Worm (Caenorhabditis elegans) whole organism, midembryonic: ENCODE results near the gene micu-1.

Experiments
- T22C8.4 ChIP-seq: fragments of 200-800 bp; sonication (Bioruptor generic); IDR thresholded peaks from 2 replicates; pipeline ENCODE4 v1.3.6; 2022; ENCODE audit warnings: missing genetic modification characterization, missing compliant biosample characterization
- cog-1 ChIP-seq: sonication (generic microtip); optimal IDR thresholded peaks from 2 replicates; lab custom pipeline; 2016; ENCODE audit warnings: missing genetic modification characterization, missing compliant biosample characterization
- flt-1 ChIP-seq: fragments of 200-800 bp; sonication (Bioruptor generic); IDR thresholded peaks from 2 replicates; pipeline ENCODE4 v1.3.6; 2022; ENCODE audit warnings: missing genetic modification characterization, missing compliant biosample characterization
- klf-2 ChIP-seq: fragments of 200-800 bp; sonication (Bioruptor generic); conservative IDR thresholded peaks from 2 replicates; pipeline ENCODE4 v1.3.6; 2022; ENCODE audit warnings: missing genetic modification reagents, missing genetic modification characterization, missing compliant biosample characterization
- med-1 ChIP-seq: sonication (generic microtip); optimal IDR thresholded peaks from 2 replicates; lab custom pipeline; 2017; ENCODE audit warnings: missing genetic modification characterization, mild to moderate bottlenecking, missing compliant biosample characterization, antibody characterized with exemption, missing genetic modification reagents; ENCODE audit not compliant: insufficient read depth
- ref-1 ChIP-seq: fragments of 200-800 bp; sonication (Bioruptor generic); conservative IDR thresholded peaks from 2 replicates; pipeline ENCODE4 v1.3.6; 2022; ENCODE audit warnings: missing genetic modification reagents, missing genetic modification characterization, missing compliant biosample characterization
- tab-1 ChIP-seq: fragments of 200-800 bp; sonication (Bioruptor generic); IDR thresholded peaks from 2 replicates; pipeline ENCODE4 v1.3.6; 2022; ENCODE audit warnings: missing genetic modification characterization, missing compliant biosample characterization
- ztf-23 ChIP-seq: fragments of 200-800 bp; sonication (Bioruptor generic); IDR thresholded peaks from 2 replicates; pipeline ENCODE4 v1.3.6; 2022; ENCODE audit warnings: missing genetic modification reagents, missing genetic modification characterization, missing compliant biosample characterization
- ztf-29 ChIP-seq: fragments of 200-800 bp; sonication (Bioruptor generic); IDR thresholded peaks from 2 replicates; pipeline ENCODE4 v1.3.6; 2022; ENCODE audit warnings: missing genetic modification reagents, missing genetic modification characterization, missing compliant biosample characterization

The micu-1 gene

ce11 chrIV:13289321-13289720 is 8.4 kb upstream of the micu-1 start, which contains the start of gene Y67H2A.10:
Y67H2A.10 (minus strand) TSS chrIV:13289504.
- no peak for TF ChIP-seq flt-1 (GFP tag; lab: Robert Waterston, UW)
- TF ChIP-seq ztf-29 (GFP tag; lab: Robert Waterston, UW): no peak
- TF ChIP-seq ztf-23 (GFP tag; lab: Robert Waterston, UW): no peak
- no peak for TF ChIP-seq T22C8.4 (GFP tag; lab: Robert Waterston, UW)
- TF ChIP-seq med-1: no peak
- TF ChIP-seq ref-1: no peak
- TF ChIP-seq klf-2 (GFP tag; lab: Robert Waterston, UW): no peak
- TF ChIP-seq cog-1 (tag; lab: Kevin White, UChicago): no peak
- no peak for TF ChIP-seq tab-1 (GFP tag; lab: Robert Waterston, UW)

ce11 chrIV:13290239-13290638 is 7.5 kb upstream of the micu-1 start:
- TF ChIP-seq ref-1 (no peak), ztf-23 (GFP tag; lab: Robert Waterston, UW) (no peak), tab-1 (GFP tag; lab: Robert Waterston, UW) (no peak), T22C8.4 (GFP tag; lab: Robert Waterston, UW) (no peak), cog-1 (tag; lab: Kevin White, UChicago) (no peak), ztf-29 (GFP tag; lab: Robert Waterston, UW) (no peak), klf-2 (GFP tag; lab: Robert Waterston, UW) (no peak)

ce11 chrIV:13299648-13300047 is 1.9 kb downstream of the micu-1 start:
- no peak for TF ChIP-seq ztf-23 (GFP tag; lab: Robert Waterston, UW)

ce11 chrIV:13300109-13300508 is 2.4 kb downstream of the micu-1 start, which contains the start of gene kdp-1:
kdp-1 (plus strand) TSS chrIV:13300188.
- TF ChIP-seq med-1 (no peak), flt-1 (GFP tag; lab: Robert Waterston, UW) (no peak), T22C8.4 (GFP tag; lab: Robert Waterston, UW) (no peak), klf-2 (GFP tag; lab: Robert Waterston, UW) (no peak), ztf-29 (GFP tag; lab: Robert Waterston, UW) (no peak), ref-1 (no peak), cog-1 (tag; lab: Kevin White, UChicago) (no peak)

ce11 chrIV:13300591-13300990 is 2.9 kb downstream of the micu-1 start, which contains the start of gene csn-6:
csn-6 (plus strand) TSS chrIV:13300824.
- TF ChIP-seq T22C8.4 (GFP tag; lab: Robert Waterston, UW): no peak
- TF ChIP-seq ref-1: no peak
- TF ChIP-seq cog-1 (tag; lab: Kevin White, UChicago): no peak
- TF ChIP-seq ztf-29 (GFP tag; lab: Robert Waterston, UW): no peak
- TF ChIP-seq ztf-23 (GFP tag; lab: Robert Waterston, UW): no peak
- no peak for TF ChIP-seq klf-2 (GFP tag; lab: Robert Waterston, UW)
- no peak for TF ChIP-seq flt-1 (GFP tag; lab: Robert Waterston, UW)
- no peak for TF ChIP-seq tab-1 (GFP tag; lab: Robert Waterston, UW)
- TF ChIP-seq med-1: no peak

- no peak for TF ChIP-seq cog-1 (tag; lab: Kevin White, UChicago)
- no peak for TF ChIP-seq T22C8.4 (GFP tag; lab: Robert Waterston, UW)
- TF ChIP-seq tab-1 (GFP tag; lab: Robert Waterston, UW): no peak
- TF ChIP-seq med-1: no peak
These were observed 5.7 kb downstream of the micu-1 start, which contains the start of gene Y67H2A.7 for ce11 chrIV:13303442-13303841. Y67H2A.7 (plus strand) TSS chrIV:13303742.

- TF ChIP-seq ztf-29 (GFP tag; lab: Robert Waterston, UW) (no peak), klf-2 (GFP tag; lab: Robert Waterston, UW) (no peak), T22C8.4 (GFP tag; lab: Robert Waterston, UW) (no peak), med-1 (no peak), cog-1 (tag; lab: Kevin White, UChicago) (no peak), tab-1 (GFP tag; lab: Robert Waterston, UW) (no peak), ref-1 (no peak), ztf-23 (GFP tag; lab: Robert Waterston, UW) (no peak), flt-1 (GFP tag; lab: Robert Waterston, UW) (no peak)
These were observed 7.1 kb downstream of the micu-1 start for ce11 chrIV:13304786-13305185.

- TF ChIP-seq tab-1 (GFP tag; lab: Robert Waterston, UW) (no peak), klf-2 (GFP tag; lab: Robert Waterston, UW) (no peak)
These were observed 11.9 kb downstream of the micu-1 start for ce11 chrIV:13309636-13310035.

- no peak for TF ChIP-seq ztf-29 (GFP tag; lab: Robert Waterston, UW)
- TF ChIP-seq T22C8.4 (GFP tag; lab: Robert Waterston, UW): no peak
- TF ChIP-seq cog-1 (tag; lab: Kevin White, UChicago): no peak
These were observed 13.8 kb downstream of the micu-1 start for ce11 chrIV:13311331-13312034.

- TF ChIP-seq cog-1 (tag; lab: Kevin White, UChicago) (no peak), T22C8.4 (GFP tag; lab: Robert Waterston, UW) (no peak), med-1 (no peak), tab-1 (GFP tag; lab: Robert Waterston, UW) (no peak), flt-1 (GFP tag; lab: Robert Waterston, UW) (no peak), ztf-29 (GFP tag; lab: Robert Waterston, UW) (no peak), ztf-23 (GFP tag; lab: Robert Waterston, UW) (no peak), klf-2 (GFP tag; lab: Robert Waterston, UW) (no peak), ref-1 (no peak)
These were observed 15.4 kb downstream of the micu-1 start for ce11 chrIV:13313156-13313555.
